Worm (Caenorhabditis elegans) whole organism, young adult: ENCODE results near the gene K01G12.3.

ENCODE experiments used
- attf-3 ChIP-seq: fragments of 200-800 bp; sonication (Bioruptor generic); conservative IDR thresholded peaks from 2 replicates; pipeline ENCODE4 v1.3.6; 2022; ENCODE audit warnings: missing genetic modification reagents, missing genetic modification characterization, missing compliant biosample characterization
- dpl-1 ChIP-seq: fragments of 150-350 bp; optimal IDR thresholded peaks from 2 replicates; lab custom pipeline; 2014; ENCODE audit warnings: missing biosample characterization, missing genetic modification reagents, missing genetic modification characterization
- lag-1 ChIP-seq: fragments of 200-800 bp; sonication (Bioruptor generic); IDR thresholded peaks from 2 replicates; pipeline ENCODE4 v1.3.6; 2022; ENCODE audit warnings: missing genetic modification reagents, missing genetic modification characterization, missing compliant biosample characterization
- lin-54 ChIP-seq: fragments of 200-800 bp; sonication (Bioruptor generic); optimal IDR thresholded peaks from 2 replicates; lab custom pipeline; 2018; ENCODE audit warnings: mild to moderate bottlenecking, missing genetic modification characterization, missing compliant biosample characterization
- mes-4 ChIP-seq: sonication (generic microtip); optimal IDR thresholded peaks from 2 replicates; lab custom pipeline; 2016; ENCODE audit warnings: missing genotype, missing genetic modification characterization, missing compliant biosample characterization

- TF ChIP-seq mes-4 (tag; lab: Kevin White, UChicago) (peak; percentile 45), dpl-1 (GFP tag; lab: Kevin White, UChicago) (no peak), lin-54 (GFP tag; lab: Kevin White, UChicago) (peak; percentile 67), lag-1 (no peak), attf-3 (GFP tag; lab: Robert Waterston, UW) (no peak)
Measured at ce11 chrIV:14224912-14225311, 31.6 kb downstream of the K01G12.3 start.
